Worm (Caenorhabditis elegans) whole organism, young adult: ENCODE measurements around the gene T02D1.9.

ENCODE experiments used
- B0019.2 ChIP-seq: fragments of 200-800 bp; sonication (Bioruptor generic); conservative IDR thresholded peaks from 2 replicates; pipeline ENCODE4 v1.3.6; 2022; ENCODE audit warnings: missing genetic modification reagents, missing genetic modification characterization, missing compliant biosample characterization
- C06A6.2 ChIP-seq: fragments of 200-800 bp; sonication (Bioruptor generic); conservative IDR thresholded peaks from 2 replicates; pipeline ENCODE4 v1.3.6; 2022; ENCODE audit warnings: missing genetic modification characterization, missing compliant biosample characterization
- F52B5.7 ChIP-seq: sonication (generic microtip); optimal IDR thresholded peaks from 2 replicates; lab custom pipeline; 2016; ENCODE audit warnings: mild to moderate bottlenecking, missing genetic modification characterization, missing compliant biosample characterization
- F57C9.4 ChIP-seq: sonication (generic microtip); optimal IDR thresholded peaks from 2 replicates; lab custom pipeline; 2017; ENCODE audit warnings: mild to moderate bottlenecking, missing genetic modification characterization, missing compliant biosample characterization
- Y53G8AR.9 ChIP-seq: fragments of 200-800 bp; sonication (Bioruptor generic); conservative IDR thresholded peaks from 2 replicates; pipeline ENCODE4 v1.3.6; 2022; ENCODE audit warnings: missing genetic modification reagents, missing genetic modification characterization, missing compliant biosample characterization
- Y56A3A.18 ChIP-seq: fragments of 200-800 bp; sonication (Bioruptor generic); IDR thresholded peaks from 2 replicates; pipeline ENCODE4 v1.3.6; 2022; ENCODE audit warnings: missing genetic modification reagents, missing genetic modification characterization, missing compliant biosample characterization
- Y79H2A.3 ChIP-seq: fragments of 200-800 bp; sonication (Bioruptor generic); conservative IDR thresholded peaks from 2 replicates; pipeline ENCODE4 v1.3.6; 2022; ENCODE audit warnings: missing genetic modification reagents, missing genetic modification characterization, missing compliant biosample characterization
- Y95B8A.8 ChIP-seq: fragments of 200-800 bp; sonication (Bioruptor generic); IDR thresholded peaks from 2 replicates; pipeline ENCODE4 v1.3.6; 2022; ENCODE audit warnings: missing genetic modification reagents, missing genetic modification characterization, missing compliant biosample characterization
- aptf-2 ChIP-seq: fragments of 200-800 bp; sonication (Bioruptor generic); conservative IDR thresholded peaks from 2 replicates; pipeline ENCODE4 v1.3.6; 2022; ENCODE audit warnings: missing genetic modification reagents, missing genetic modification characterization, missing compliant biosample characterization
- attf-3 ChIP-seq: fragments of 200-800 bp; sonication (Bioruptor generic); conservative IDR thresholded peaks from 2 replicates; pipeline ENCODE4 v1.3.6; 2022; ENCODE audit warnings: missing genetic modification reagents, missing genetic modification characterization, missing compliant biosample characterization
- cebp-2 ChIP-seq: fragments of 200-800 bp; sonication (Bioruptor generic); IDR thresholded peaks from 2 replicates; pipeline ENCODE4 v1.3.6; 2022; ENCODE audit warnings: missing genetic modification characterization, missing compliant biosample characterization
- ceh-91 ChIP-seq: fragments of 200-800 bp; sonication (Bioruptor generic); IDR thresholded peaks from 2 replicates; pipeline ENCODE4 v1.3.6; 2022; ENCODE audit warnings: missing genetic modification reagents, missing genetic modification characterization, missing compliant biosample characterization
- chd-7 ChIP-seq: sonication (generic microtip); optimal IDR thresholded peaks from 2 replicates; lab custom pipeline; 2016; ENCODE audit warnings: mild to moderate bottlenecking, missing genetic modification characterization, moderate library complexity, missing compliant biosample characterization
- efl-1 ChIP-seq: fragments of 150-350 bp; optimal IDR thresholded peaks from 2 replicates; lab custom pipeline; 2014; ENCODE audit warnings: missing biosample characterization, missing genetic modification reagents, missing genetic modification characterization
- egl-18 ChIP-seq: fragments of 200-800 bp; sonication (Bioruptor generic); IDR thresholded peaks from 2 replicates; pipeline ENCODE4 v1.3.6; 2022; ENCODE audit warnings: missing genetic modification reagents, missing genetic modification characterization, missing compliant biosample characterization
- egl-44 ChIP-seq: fragments of 200-800 bp; sonication (Bioruptor generic); IDR thresholded peaks from 2 replicates; pipeline ENCODE4 v1.3.6; 2022; ENCODE audit warnings: missing genetic modification reagents, missing genetic modification characterization, missing compliant biosample characterization
- egrh-3 ChIP-seq: fragments of 200-800 bp; sonication (Bioruptor generic); IDR thresholded peaks from 2 replicates; pipeline ENCODE4 v1.3.6; 2022; ENCODE audit warnings: missing genetic modification reagents, missing genetic modification characterization, missing compliant biosample characterization
- ets-4 ChIP-seq: fragments of 200-800 bp; sonication (Bioruptor generic); optimal IDR thresholded peaks from 2 replicates; lab custom pipeline; 2018; ENCODE audit warnings: mild to moderate bottlenecking, missing genetic modification characterization, missing compliant biosample characterization
- let-607 ChIP-seq, 2 experiments: fragments of 200-800 bp in 1 of 2; sonication (Bioruptor generic) in 1 of 2; sonication (generic microtip) in 1 of 2; optimal IDR thresholded peaks; 2 replicates each; lab custom pipeline; 2016 to 2018; ENCODE audit warnings: mild to moderate bottlenecking in 2 of 2, missing compliant biosample characterization in 2 of 2, missing genetic modification characterization in 2 of 2, moderate library complexity in 2 of 2, missing genotype in 1 of 2
- lsy-27 ChIP-seq: sonication (generic microtip); optimal IDR thresholded peaks from 2 replicates; lab custom pipeline; 2017; ENCODE audit warnings: missing genetic modification characterization, mild to moderate bottlenecking, missing compliant biosample characterization, antibody characterized with exemption, missing genotype, borderline replicate concordance; ENCODE audit not compliant: insufficient read depth
- nhr-27 ChIP-seq: fragments of 200-800 bp; sonication (Bioruptor generic); optimal IDR thresholded peaks from 2 replicates; lab custom pipeline; 2018; ENCODE audit warnings: mild to moderate bottlenecking, missing genetic modification characterization, moderate library complexity, missing compliant biosample characterization
- nhr-80 ChIP-seq: sonication (generic microtip); optimal IDR thresholded peaks from 2 replicates; lab custom pipeline; 2016; ENCODE audit warnings: missing genetic modification characterization, missing compliant biosample characterization
- rcor-1 ChIP-seq: fragments of 200-800 bp; sonication (Bioruptor generic); IDR thresholded peaks from 2 replicates; pipeline ENCODE4 v1.3.6; 2022; ENCODE audit warnings: missing genetic modification reagents, missing genetic modification characterization, missing compliant biosample characterization
- sdz-38 ChIP-seq: sonication (generic microtip); optimal IDR thresholded peaks from 2 replicates; lab custom pipeline; 2016; ENCODE audit warnings: missing genotype, missing genetic modification characterization, missing compliant biosample characterization
- snpc-1.3 ChIP-seq: sonication (generic microtip); optimal IDR thresholded peaks from 2 replicates; lab custom pipeline; 2017; ENCODE audit warnings: missing genetic modification characterization, mild to moderate bottlenecking, missing compliant biosample characterization, antibody characterized with exemption, moderate library complexity, missing genotype, missing genetic modification reagents; ENCODE audit not compliant: insufficient read depth
- tbx-9 ChIP-seq: sonication (generic microtip); optimal IDR thresholded peaks from 2 replicates; lab custom pipeline; 2016; ENCODE audit warnings: borderline replicate concordance, missing genetic modification characterization, inconsistent platforms, missing compliant biosample characterization
- unc-130 ChIP-seq: sonication (generic microtip); optimal IDR thresholded peaks from 2 replicates; lab custom pipeline; 2016; ENCODE audit warnings: missing genetic modification reagents, missing genetic modification characterization, missing compliant biosample characterization
- unc-62 ChIP-seq: fragments of 150-350 bp; optimal IDR thresholded peaks from 2 replicates; lab custom pipeline; 2014; ENCODE audit warnings: missing biosample characterization, missing genetic modification reagents, missing genetic modification characterization
- xnd-1 ChIP-seq: sonication (generic microtip); optimal IDR thresholded peaks from 2 replicates; lab custom pipeline; 2016; ENCODE audit warnings: missing genotype, missing genetic modification reagents, missing genetic modification characterization, missing compliant biosample characterization
- zim-3 ChIP-seq: sonication (generic microtip); optimal IDR thresholded peaks from 2 replicates; lab custom pipeline; 2017; ENCODE audit warnings: mild to moderate bottlenecking, missing genetic modification characterization, moderate library complexity, missing compliant biosample characterization
- ztf-18 ChIP-seq: sonication (generic microtip); optimal IDR thresholded peaks from 2 replicates; lab custom pipeline; 2016; ENCODE audit warnings: missing genotype, mild to moderate bottlenecking, missing genetic modification characterization, missing compliant biosample characterization
- ztf-28 ChIP-seq: fragments of 200-800 bp; sonication (Bioruptor generic); IDR thresholded peaks from 2 replicates; pipeline ENCODE4 v1.3.6; 2022; ENCODE audit warnings: missing genetic modification reagents, missing genetic modification characterization, missing compliant biosample characterization
- ztf-3 ChIP-seq: fragments of 200-800 bp; sonication (Bioruptor generic); optimal IDR thresholded peaks from 2 replicates; lab custom pipeline; 2018; ENCODE audit warnings: mild to moderate bottlenecking, missing genetic modification characterization, missing compliant biosample characterization
- ztf-6 ChIP-seq: fragments of 200-800 bp; sonication (Bioruptor generic); IDR thresholded peaks from 2 replicates; pipeline ENCODE4 v1.3.6; 2022; ENCODE audit warnings: missing genetic modification reagents, missing genetic modification characterization, missing compliant biosample characterization

The T02D1.9 gene

ce11 chrIV:17431287-17431686 lies 23.9 kb upstream of the T02D1.9 start, which contains the start of gene lact-6:
TSS of gene lact-6 (minus strand) at chrIV:17431387.
- TF ChIP-seq egl-18 (GFP tag; lab: Robert Waterston, UW) (no peak), Y79H2A.3 (no peak), ztf-18 (tag; lab: Kevin White, UChicago) (no peak), F57C9.4 (tag; lab: Kevin White, UChicago) (no peak), Y56A3A.18 (no peak)

- TF ChIP-seq snpc-1.3 (tag; lab: Kevin White, UChicago) (no peak), Y95B8A.8 (no peak), egl-44 (GFP tag; lab: Robert Waterston, UW) (no peak), unc-62 (GFP tag; lab: Kevin White, UChicago) (no peak), aptf-2 (GFP tag; lab: Robert Waterston, UW) (no peak), F57C9.4 (tag; lab: Kevin White, UChicago) (no peak), xnd-1 (tag; lab: Kevin White, UChicago) (no peak), ets-4 (GFP tag; lab: Kevin White, UChicago) (no peak)
- TF ChIP-seq, all 124 proteins: peak for 0
Measured at ce11 chrIV:17427423-17427822, 20.0 kb upstream of the T02D1.9 start, which contains the start of gene C06A12.3. TSS of gene C06A12.3 (plus strand) at chrIV:17427723.

- TF ChIP-seq unc-130 (GFP tag; lab: Kevin White, UChicago) = no peak
- no peak for TF ChIP-seq egl-18 (GFP tag; lab: Robert Waterston, UW)
- no peak for TF ChIP-seq chd-7 (tag; lab: Kevin White, UChicago)
- no peak for TF ChIP-seq tbx-9 (tag; lab: Kevin White, UChicago)
- TF ChIP-seq ztf-3 (GFP tag; lab: Kevin White, UChicago) = no peak
- no peak for TF ChIP-seq Y53G8AR.9 (GFP tag; lab: Robert Waterston, UW)
- no peak for TF ChIP-seq ztf-6
- no peak for TF ChIP-seq C06A6.2
- TF ChIP-seq efl-1 (GFP tag; lab: Kevin White, UChicago) = no peak
- no peak for TF ChIP-seq ztf-18 (tag; lab: Kevin White, UChicago)
Measured at ce11 chrIV:17426970-17427369, 19.6 kb upstream of the T02D1.9 start.

- TF ChIP-seq cebp-2 (GFP tag; lab: Robert Waterston, UW) = no peak
- no peak for TF ChIP-seq egrh-3 (GFP tag; lab: Robert Waterston, UW)
- no peak for TF ChIP-seq attf-3 (GFP tag; lab: Robert Waterston, UW)
- no peak for TF ChIP-seq nhr-80 (tag; lab: Kevin White, UChicago)
- no peak for TF ChIP-seq ztf-28 (GFP tag; lab: Robert Waterston, UW)
- TF ChIP-seq let-607 (tag; optimal IDR thresholded peaks at IDR 0.05; lab: Kevin White, UChicago) = no peak
- TF ChIP-seq sdz-38 (tag; lab: Kevin White, UChicago) = no peak
- no peak for TF ChIP-seq ceh-91
- no peak for TF ChIP-seq nhr-27 (tag; lab: Kevin White, UChicago)
- no peak for TF ChIP-seq F52B5.7 (tag; lab: Kevin White, UChicago)
- no peak for TF ChIP-seq Y79H2A.3
- no peak for TF ChIP-seq B0019.2 (GFP tag; lab: Robert Waterston, UW)
- no peak for TF ChIP-seq rcor-1 (GFP tag; lab: Robert Waterston, UW)
- no peak for TF ChIP-seq zim-3 (tag; lab: Kevin White, UChicago)
- TF ChIP-seq lsy-27 (tag; lab: Kevin White, UChicago) = no peak
Measured at ce11 chrIV:17417723-17418122, 10.3 kb upstream of the T02D1.9 start, which contains the start of gene npr-26. TSS of gene npr-26 (minus strand) at chrIV:17417823.
